Worm (Caenorhabditis elegans): ENCODE measurements around the gene acdh-2.

Gene acdh-2

ce11 chrII:5500986-5501657 is 46.2 kb downstream of the acdh-2 start, which contains the start of gene F12A10.8:
TSS of gene F12A10.8 (minus strand) at chrII:5501064.
- no peak for TF ChIP-seq unc-62 (GFP tag; optimal IDR thresholded peaks at IDR 0.05)

ce11 chrII:5500470-5500869 is 46.8 kb downstream of the acdh-2 start, which contains the start of gene fzy-1:
TSS of gene fzy-1 (plus strand) at chrII:5500770.
- TF ChIP-seq unc-62 (GFP tag; optimal IDR thresholded peaks at IDR 0.05) = no peak

ce11 chrII:5498156-5498739 is 49.0 kb downstream of the acdh-2 start, which contains the start of the genes suex-1 and F12A10.9:
TSS of gene suex-1 (minus strand) at chrII:5498256.
TSS of gene F12A10.9 (plus strand) at chrII:5498689.
- TF ChIP-seq unc-62 (GFP tag; optimal IDR thresholded peaks at IDR 0.05) = no peak

ce11 chrII:5497541-5497940 is 49.8 kb downstream of the acdh-2 start:
- TF ChIP-seq unc-62 (GFP tag; optimal IDR thresholded peaks at IDR 0.05) = no peak

- TF ChIP-seq unc-62 (GFP tag; optimal IDR thresholded peaks at IDR 0.05) = no peak
These were observed 50.9 kb downstream of the acdh-2 start, which contains the start of gene F12A10.1 for ce11 chrII:5496375-5496774. TSS of gene F12A10.1 (plus strand) at chrII:5496540.
